Worm (Caenorhabditis elegans): ENCODE results near the gene F21A3.4.

The F21A3.4 gene

ce11 chrV:15571006-15571526 lies 34.6 kb downstream of the F21A3.4 start, which contains the start of gene fbxa-95:
Gene fbxa-95, plus strand, starts transcription at chrV:15571476.
- TF ChIP-seq ztf-18 (tag; optimal IDR thresholded peaks at IDR 0.05) (no peak), lsl-1 (GFP tag; optimal IDR thresholded peaks at IDR 0.05) (peak; percentile 62), fkh-3 (tag; optimal IDR thresholded peaks at IDR 0.05) (no peak), ztf-6 (GFP tag; IDR thresholded peaks at IDR 0.05) (no peak), Y53F4B.3 (GFP tag; IDR thresholded peaks at IDR 0.05) (no peak), athp-1 (tag; optimal IDR thresholded peaks at IDR 0.05) (peak; percentile 64), unc-62 (GFP tag; optimal IDR thresholded peaks at IDR 0.05) (no peak), ccch-3 (GFP tag; optimal IDR thresholded peaks at IDR 0.05) (no peak), nfya-1 (tag; optimal IDR thresholded peaks at IDR 0.05; ENCODE audit: borderline replicate concordance, insufficient read depth) (no peak), xnd-1 (tag; optimal IDR thresholded peaks at IDR 0.05) (no peak), him-1 (tag; optimal IDR thresholded peaks at IDR 0.05) (peak; percentile 31), dpl-1 (GFP tag; optimal IDR thresholded peaks at IDR 0.05) (no peak)

DNA sequence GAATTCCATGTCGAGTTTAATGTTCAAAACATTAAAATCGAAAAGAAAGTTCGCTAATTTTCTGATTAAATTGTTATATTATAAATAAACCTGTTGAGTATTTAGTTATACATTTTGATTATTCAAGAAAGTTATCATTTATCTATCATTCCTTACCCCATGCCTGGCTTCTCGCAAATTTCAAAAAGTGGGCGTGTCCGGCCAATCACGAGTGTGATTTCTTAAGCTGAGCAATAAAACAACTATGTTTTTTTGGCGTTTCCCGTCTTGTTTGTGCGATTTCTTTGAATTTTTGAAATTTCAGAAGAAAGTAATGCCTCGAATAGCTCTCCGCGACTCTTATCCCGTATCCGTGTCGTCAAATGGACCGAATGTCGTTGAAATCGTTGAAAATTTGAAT lies 36.2 kb downstream of the F21A3.4 start, which contains the start of gene fbxa-94:
fbxa-94 (plus strand) TSS at position 301 of the 400 bp plus-strand sequence.
- TF ChIP-seq lag-1 (GFP tag; IDR thresholded peaks at IDR 0.05) (no peak), hlh-26 (GFP tag; conservative IDR thresholded peaks at IDR 0.05) (no peak), gei-17 (GFP tag; optimal IDR thresholded peaks at IDR 0.05) (no peak), ceh-100 (GFP tag; IDR thresholded peaks at IDR 0.05) (no peak), ztf-22 (GFP tag; optimal IDR thresholded peaks at IDR 0.05) (no peak), bed-1 (GFP tag; IDR thresholded peaks at IDR 0.05) (no peak), lin-35 (GFP tag; optimal IDR thresholded peaks at IDR 0.05) (no peak), F33H1.4 (GFP tag; IDR thresholded peaks at IDR 0.05) (no peak), sptf-2 (GFP tag; optimal IDR thresholded peaks at IDR 0.05) (no peak), nhr-179 (tag; optimal IDR thresholded peaks at IDR 0.05) (no peak), ceh-79 (tag; optimal IDR thresholded peaks at IDR 0.05) (no peak), hrde-1 (tag; optimal IDR thresholded peaks at IDR 0.05; ENCODE audit: borderline replicate concordance) (no peak), T26A5.8 (tag; optimal IDR thresholded peaks at IDR 0.05) (no peak), lsy-27 (tag; optimal IDR thresholded peaks at IDR 0.05; ENCODE audit: borderline replicate concordance, insufficient read depth) (no peak), ztf-26 (tag; optimal IDR thresholded peaks at IDR 0.05) (no peak)

- TF ChIP-seq ceh-100 (GFP tag; IDR thresholded peaks at IDR 0.05): no peak
- TF ChIP-seq lag-1 (GFP tag; IDR thresholded peaks at IDR 0.05): no peak
- no peak for TF ChIP-seq ztf-25 (GFP tag; IDR thresholded peaks at IDR 0.05)
- no peak for TF ChIP-seq nfyb-1 (GFP tag; IDR thresholded peaks at IDR 0.05)
- no peak for TF ChIP-seq hmg-20 (GFP tag; IDR thresholded peaks at IDR 0.05)
- TF ChIP-seq mes-4 (tag; optimal IDR thresholded peaks at IDR 0.05): no peak
- TF ChIP-seq dpl-1 (GFP tag; optimal IDR thresholded peaks at IDR 0.05): no peak
- TF ChIP-seq lir-1 (GFP tag; conservative IDR thresholded peaks at IDR 0.05): no peak
Observed at ce11 chrV:15575305-15575704, 38.9 kb downstream of the F21A3.4 start, which contains the start of gene mdt-28. Gene mdt-28, minus strand, starts transcription at chrV:15575405.

DNA sequence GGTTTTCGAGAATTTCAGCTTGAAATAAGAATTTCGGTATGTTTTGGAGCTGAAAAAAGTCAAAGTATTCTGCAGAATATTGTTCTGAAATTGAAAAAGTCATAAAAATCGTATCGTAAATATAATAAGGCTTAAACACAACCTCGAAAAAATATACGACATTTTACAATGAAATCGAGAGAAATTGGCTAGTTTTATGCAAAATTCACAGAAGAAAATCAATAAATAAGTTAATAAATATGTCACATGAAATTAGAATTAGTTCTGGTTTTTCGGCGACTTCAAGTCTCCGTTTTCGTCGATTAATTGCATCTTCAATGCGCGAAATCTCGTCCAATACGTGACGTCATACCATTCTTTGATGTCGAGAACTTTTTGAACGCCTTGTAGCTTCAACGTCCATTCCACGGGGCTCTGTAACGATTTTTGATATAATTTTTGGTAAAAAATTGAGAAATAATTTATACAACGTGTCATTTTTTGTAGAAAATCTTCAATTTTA lies 41.0 kb downstream of the F21A3.4 start, which contains the start of gene atx-3:
atx-3 (minus strand) TSS at position 51 of the 502 bp plus-strand sequence.
- no peak for TF ChIP-seq hmg-20 (GFP tag; IDR thresholded peaks at IDR 0.05)
- no peak for TF ChIP-seq ekl-4 (GFP tag; IDR thresholded peaks at IDR 0.05)
- TF ChIP-seq hrde-1 (tag; optimal IDR thresholded peaks at IDR 0.05; ENCODE audit: borderline replicate concordance): no peak
- no peak for TF ChIP-seq C06A6.2 (GFP tag; conservative IDR thresholded peaks at IDR 0.05)
- TF ChIP-seq K11D2.4 (GFP tag; IDR thresholded peaks at IDR 0.05): no peak
- TF ChIP-seq attf-3 (GFP tag; conservative IDR thresholded peaks at IDR 0.05): no peak
- TF ChIP-seq dpff-1 (tag; optimal IDR thresholded peaks at IDR 0.05): no peak
- no peak for TF ChIP-seq ets-4 (GFP tag; optimal IDR thresholded peaks at IDR 0.05)
- no peak for TF ChIP-seq tbx-9 (tag; optimal IDR thresholded peaks at IDR 0.05; ENCODE audit: borderline replicate concordance)
- TF ChIP-seq hsf-1 (GFP tag; IDR thresholded peaks at IDR 0.05): no peak
- no peak for TF ChIP-seq rcor-1 (GFP tag; IDR thresholded peaks at IDR 0.05)
- no peak for TF ChIP-seq B0035.1 (tag; optimal IDR thresholded peaks at IDR 0.05)
- no peak for TF ChIP-seq gei-17 (GFP tag; optimal IDR thresholded peaks at IDR 0.05)
- TF ChIP-seq ztf-6 (GFP tag; IDR thresholded peaks at IDR 0.05): no peak
